Fruit fly (Drosophila melanogaster): ENCODE measurements around the gene HemK2.

The HemK2 gene

DNA sequence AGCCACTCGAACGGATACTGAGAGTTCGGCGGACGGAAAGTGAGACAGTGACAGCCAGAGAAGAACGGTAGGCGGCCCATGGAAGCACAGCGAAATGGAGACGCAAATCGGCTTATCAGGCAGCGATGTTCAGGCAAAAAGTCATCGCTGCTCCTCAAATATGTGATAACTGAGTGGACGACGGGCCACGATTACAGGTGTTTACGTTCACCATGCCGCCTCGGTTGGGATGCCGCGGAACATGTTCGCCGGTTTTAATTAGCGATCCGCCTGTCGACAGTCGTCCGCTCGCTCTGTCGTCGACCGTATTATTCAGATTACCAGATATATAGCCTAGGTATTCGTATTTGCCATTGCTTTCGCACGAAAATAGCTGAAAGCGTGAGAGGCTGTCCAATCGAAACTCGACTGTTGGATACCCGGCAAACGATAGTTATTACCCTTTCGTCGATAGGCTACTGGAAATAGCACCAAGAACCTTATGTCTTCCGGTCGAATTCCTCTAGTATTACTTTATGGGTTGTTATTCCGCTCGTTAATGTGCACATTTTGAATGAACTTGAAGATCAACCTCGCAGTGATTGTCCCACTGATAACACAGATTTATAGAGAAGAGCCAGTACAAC is 8.3 kb downstream of the HemK2 start:
- TF ChIP-seq CG33017 (tag; optimal IDR thresholded peaks at IDR 0.05) (no peak), Clk (GFP tag; optimal IDR thresholded peaks at IDR 0.05) (no peak), Mnt (GFP tag; optimal IDR thresholded peaks at IDR 0.05) (peak; percentile 54), CG12768 (GFP tag; optimal IDR thresholded peaks at IDR 0.05) (peak; percentile 44), pad (GFP tag; optimal IDR thresholded peaks at IDR 0.05) (no peak), CG14711 (tag; optimal IDR thresholded peaks at IDR 0.05) (peak; percentile 5), CG5204 (GFP tag; optimal IDR thresholded peaks at IDR 0.05) (no peak), ovo (GFP tag; optimal IDR thresholded peaks at IDR 0.05) (peak; percentile 14), cic (GFP tag; optimal IDR thresholded peaks at IDR 0.05) (peak; percentile 91), CG7101 (tag; optimal IDR thresholded peaks at IDR 0.05) (no peak), kay (GFP tag; ENCODE audit: borderline replicate concordance) (no peak), Crg-1 (GFP tag; optimal IDR thresholded peaks at IDR 0.05) (peak; percentile 23), CG1620 (GFP tag; optimal IDR thresholded peaks at IDR 0.05) (no peak)

DNA sequence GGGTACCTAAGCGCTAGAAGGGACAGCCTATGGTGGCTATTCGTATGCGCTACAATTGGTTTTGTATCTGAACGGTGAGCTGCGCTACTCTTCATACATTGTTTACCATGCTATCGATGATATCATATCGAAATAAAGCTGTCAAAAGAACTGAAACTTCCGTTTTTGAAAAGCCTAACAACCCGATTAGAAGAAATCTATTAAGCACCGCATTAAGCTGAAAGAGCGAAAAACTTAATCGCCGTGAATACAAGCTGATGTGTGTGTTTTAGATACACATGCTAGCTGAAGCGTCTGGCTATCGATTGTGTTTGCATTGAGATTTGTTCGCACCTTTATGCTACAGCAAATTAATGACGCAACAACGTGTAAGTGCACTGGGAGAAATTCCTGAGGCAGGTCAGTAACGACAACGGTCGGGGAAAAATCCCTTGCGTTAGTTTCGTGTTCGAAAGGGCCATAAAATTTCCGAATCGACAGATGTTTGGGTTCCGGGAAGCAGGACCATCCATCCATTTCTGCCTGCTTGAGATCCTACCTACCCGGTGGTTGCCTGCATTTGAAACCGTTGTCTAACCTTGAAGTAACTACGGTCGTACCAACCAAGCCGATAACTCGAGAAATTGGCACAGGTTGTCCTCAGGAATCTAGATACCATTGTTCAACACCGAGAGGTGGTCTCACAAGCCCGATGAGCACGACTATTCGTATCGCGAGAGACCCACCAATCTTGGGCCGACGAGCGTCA is 9.0 kb downstream of the HemK2 start:
- peak; percentile 1 for TF ChIP-seq toe (GFP tag; optimal IDR thresholded peaks at IDR 0.05)
- peak; percentile 53 for TF ChIP-seq CG7045 (GFP tag; optimal IDR thresholded peaks at IDR 0.05)
- peak; percentile 52 for TF ChIP-seq tj (GFP tag; optimal IDR thresholded peaks at IDR 0.05)
- peak; percentile 60 for TF ChIP-seq CG14711 (tag; optimal IDR thresholded peaks at IDR 0.05)
- TF ChIP-seq CG7101 (tag; optimal IDR thresholded peaks at IDR 0.05), result peak; percentile 56
- TF ChIP-seq CG11617 (GFP tag; optimal IDR thresholded peaks at IDR 0.05), result peak; percentile 40
- TF ChIP-seq CG33017 (tag; optimal IDR thresholded peaks at IDR 0.05), result peak; percentile 86
- no peak for TF ChIP-seq Clk (GFP tag; optimal IDR thresholded peaks at IDR 0.05)
- TF ChIP-seq CG12768 (GFP tag; optimal IDR thresholded peaks at IDR 0.05), result peak; percentile 36
- TF ChIP-seq cic (GFP tag; optimal IDR thresholded peaks at IDR 0.05), result no peak
- TF ChIP-seq Hr96 (GFP tag; optimal IDR thresholded peaks at IDR 0.05), result peak; percentile 4
- peak; percentile 32 for TF ChIP-seq Crg-1 (GFP tag; optimal IDR thresholded peaks at IDR 0.05)
- TF ChIP-seq kay (GFP tag; ENCODE audit: borderline replicate concordance), result no peak

dm6 chr2L:2749144-2749766 is 10.2 kb downstream of the HemK2 start:
- TF ChIP-seq CG7101 (tag; optimal IDR thresholded peaks at IDR 0.05) (peak; percentile 21), CG11617 (GFP tag; optimal IDR thresholded peaks at IDR 0.05) (no peak), CG33017 (tag; optimal IDR thresholded peaks at IDR 0.05) (peak; percentile 40), CG7045 (GFP tag; optimal IDR thresholded peaks at IDR 0.05) (peak; percentile 7), CG14711 (tag; optimal IDR thresholded peaks at IDR 0.05) (no peak), Hr96 (GFP tag; optimal IDR thresholded peaks at IDR 0.05) (no peak), CG12768 (GFP tag; optimal IDR thresholded peaks at IDR 0.05) (peak; percentile 80), bab1 (GFP tag; optimal IDR thresholded peaks at IDR 0.05) (peak; percentile 5), tj (GFP tag; optimal IDR thresholded peaks at IDR 0.05) (peak; percentile 40), toe (GFP tag; optimal IDR thresholded peaks at IDR 0.05) (no peak), cic (GFP tag; optimal IDR thresholded peaks at IDR 0.05) (peak; percentile 76), CG1620 (GFP tag; optimal IDR thresholded peaks at IDR 0.05) (no peak), Clk (GFP tag; optimal IDR thresholded peaks at IDR 0.05) (peak; percentile 54), Mnt (GFP tag; optimal IDR thresholded peaks at IDR 0.05) (no peak), pad (GFP tag; optimal IDR thresholded peaks at IDR 0.05) (peak; percentile 27)

- TF ChIP-seq ovo (GFP tag; optimal IDR thresholded peaks at IDR 0.05) (peak; percentile 95), CG1620 (GFP tag; optimal IDR thresholded peaks at IDR 0.05) (peak; percentile 95), Mnt (GFP tag; optimal IDR thresholded peaks at IDR 0.05) (peak; percentile 93), tj (GFP tag; optimal IDR thresholded peaks at IDR 0.05) (peak; percentile 73), CG33017 (tag; optimal IDR thresholded peaks at IDR 0.05) (peak; percentile 98), bab1 (GFP tag; optimal IDR thresholded peaks at IDR 0.05) (peak; percentile 89), toe (GFP tag; optimal IDR thresholded peaks at IDR 0.05) (no peak), pad (GFP tag; optimal IDR thresholded peaks at IDR 0.05) (peak; percentile 90), CG14711 (tag; optimal IDR thresholded peaks at IDR 0.05) (peak; percentile 92), kay (GFP tag; ENCODE audit: borderline replicate concordance) (no peak), Crg-1 (GFP tag; optimal IDR thresholded peaks at IDR 0.05) (peak; percentile 97), CG5204 (GFP tag; optimal IDR thresholded peaks at IDR 0.05) (no peak), cnc (optimal IDR thresholded peaks at IDR 0.05) (no peak), Clk (GFP tag; optimal IDR thresholded peaks at IDR 0.05) (peak; percentile 89), CG7045 (GFP tag; optimal IDR thresholded peaks at IDR 0.05) (peak; percentile 95), CG11617 (GFP tag; optimal IDR thresholded peaks at IDR 0.05) (peak; percentile 95), Hr96 (GFP tag; optimal IDR thresholded peaks at IDR 0.05) (peak; percentile 91), CG7101 (tag; optimal IDR thresholded peaks at IDR 0.05) (peak; percentile 97), cic (GFP tag; optimal IDR thresholded peaks at IDR 0.05) (peak; percentile 86), CG12768 (GFP tag; optimal IDR thresholded peaks at IDR 0.05) (peak; percentile 97)
Observed at dm6 chr2L:2748480-2749143, 10.9 kb downstream of the HemK2 start.

DNA sequence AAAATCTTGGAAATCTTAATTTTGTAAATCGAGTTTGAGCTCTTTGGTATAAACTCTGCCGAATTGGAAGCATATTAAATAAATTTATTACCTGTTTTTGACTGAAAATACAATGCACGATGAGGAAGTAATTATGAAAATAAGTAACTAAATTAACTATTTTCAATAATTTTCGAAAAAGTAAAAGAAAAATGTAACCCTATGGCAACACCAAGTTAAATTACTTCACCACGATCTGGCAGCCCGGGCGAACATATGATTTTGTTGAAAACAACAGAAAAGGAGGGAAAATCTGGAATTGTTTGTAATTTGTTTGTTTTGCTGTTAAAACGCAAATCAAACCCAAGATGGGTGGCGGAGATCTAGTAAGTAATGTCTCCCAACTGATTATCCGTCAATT is 14.6 kb downstream of the HemK2 start, which contains the start of the genes CG9961 and Cwc25:
CG9961 (minus strand) TSS at position 83 of the 400 bp plus-strand sequence.
Cwc25 (plus strand) TSS at position 247 of the 400 bp plus-strand sequence.
- TF ChIP-seq CG14711 (tag; optimal IDR thresholded peaks at IDR 0.05) (peak; percentile 3), CG1620 (GFP tag; optimal IDR thresholded peaks at IDR 0.05) (no peak)

All from whole organism, adult.